Fruit fly (Drosophila melanogaster) whole organism, embryonic: ENCODE results near the gene CG4914.

ENCODE experiments used
- Awh ChIP-seq: fragments of 200-800 bp; sonication (Bioruptor generic); IDR thresholded peaks from 2 replicates; pipeline ENCODE4, ENCODE4 v1.3.6; 2022; ENCODE audit warnings: missing biosample characterization, missing genetic modification characterization
- CG10366 ChIP-seq: fragments of 200-800 bp; sonication (Bioruptor generic); IDR thresholded peaks from 2 replicates; pipeline ENCODE4 v1.3.6; 2022; ENCODE audit warnings: missing biosample characterization, missing genetic modification characterization
- CG10431 ChIP-seq: fragments of 200-800 bp; sonication (Bioruptor generic); optimal IDR thresholded peaks from 3 replicates; lab custom pipeline; 2018; ENCODE audit warnings: missing biosample characterization, mild to moderate bottlenecking, missing genetic modification characterization
- CG15269 ChIP-seq: fragments of 200-800 bp; sonication (Bioruptor generic); optimal IDR thresholded peaks from 2 replicates; lab custom pipeline; 2018; ENCODE audit warnings: missing biosample characterization, mild to moderate bottlenecking, missing genetic modification characterization, moderate library complexity
- CG15479 ChIP-seq: fragments of 200-800 bp; sonication (Bioruptor generic); optimal IDR thresholded peaks from 3 replicates; lab custom pipeline; 2019; ENCODE audit warnings: missing biosample characterization, mild to moderate bottlenecking, missing genetic modification characterization, moderate library complexity
- CG2129 ChIP-seq: fragments of 200-800 bp; sonication (Bioruptor generic); IDR thresholded peaks from 2 replicates; pipeline ENCODE4 v1.3.6; 2022; ENCODE audit warnings: missing biosample characterization, missing genetic modification characterization; ENCODE audit not compliant: partially characterized antibody
- CG2199 ChIP-seq: fragments of 200-800 bp; sonication (Bioruptor generic); IDR thresholded peaks from 3 replicates; pipeline ENCODE4 v1.3.6; 2022; ENCODE audit warnings: missing biosample characterization, missing genetic modification characterization
- CG31224 ChIP-seq: fragments of 200-800 bp; sonication (Bioruptor generic); IDR thresholded peaks from 2 replicates; pipeline ENCODE4 v1.3.6; 2022; ENCODE audit warnings: missing biosample characterization, missing genetic modification characterization
- CG31365 ChIP-seq: fragments of 200-800 bp; sonication (Bioruptor generic); optimal IDR thresholded peaks from 2 replicates; lab custom pipeline; 2018; ENCODE audit warnings: missing biosample characterization, mild to moderate bottlenecking, missing genetic modification characterization
- CG4360 ChIP-seq: fragments of 200-800 bp; sonication (Bioruptor generic); IDR thresholded peaks from 2 replicates; pipeline ENCODE4 v1.3.6; 2022; ENCODE audit warnings: missing biosample characterization, missing genetic modification characterization
- CG7556 ChIP-seq: fragments of 200-800 bp; sonication (Bioruptor generic); optimal IDR thresholded peaks from 2 replicates; lab custom pipeline; 2017; ENCODE audit warnings: missing biosample characterization, mild to moderate bottlenecking, missing genetic modification characterization
- CG8924 ChIP-seq: fragments of 200-800 bp; optimal IDR thresholded peaks from 3 replicates; lab custom pipeline; 2019; ENCODE audit warnings: missing biosample characterization, mild to moderate bottlenecking, missing genetic modification characterization, moderate library complexity
- D ChIP-seq, 2 experiments: fragments of 200-800 bp in 1 of 2; fragments of >200 bp in 1 of 2; sonication (Bioruptor generic) in 1 of 2; optimal IDR thresholded peaks; 2 replicates in 1 of 2; 3 replicates in 1 of 2; lab custom pipeline; 2017; ENCODE audit warnings: mild to moderate bottlenecking in 1 of 2, missing biosample characterization in 1 of 2, missing genetic modification characterization in 1 of 2, missing genetic modification reagents in 1 of 2
- GATAe ChIP-seq: fragments of 200-800 bp; sonication (Bioruptor generic); conservative IDR thresholded peaks from 2 replicates; pipeline ENCODE4 v1.3.6; 2022; ENCODE audit warnings: missing biosample characterization, missing genetic modification characterization
- H2.0 ChIP-seq: fragments of 200-800 bp; sonication (Bioruptor generic); IDR thresholded peaks from 2 replicates; pipeline ENCODE4 v1.3.6; 2022; ENCODE audit warnings: missing biosample characterization, missing genetic modification characterization
- Kr ChIP-seq: fragments of 200-800 bp; sonication (Bioruptor generic); optimal IDR thresholded peaks from 2 replicates; lab custom pipeline; 2017; ENCODE audit warnings: missing biosample characterization, mild to moderate bottlenecking, missing genetic modification characterization
- Mrtf ChIP-seq: fragments of 200-800 bp; sonication (Bioruptor generic); IDR thresholded peaks from 3 replicates; pipeline ENCODE4 v1.3.6; 2022; ENCODE audit warnings: missing biosample characterization, missing genetic modification characterization
- NFAT ChIP-seq: fragments of 200-800 bp; sonication (Bioruptor generic); IDR thresholded peaks from 2 replicates; pipeline ENCODE4 v1.3.6; 2022; ENCODE audit warnings: missing biosample characterization, missing genetic modification characterization
- Ssrp ChIP-seq: fragments of 200-800 bp; sonication (Bioruptor generic); optimal IDR thresholded peaks from 2 replicates; lab custom pipeline; 2018; ENCODE audit warnings: missing biosample characterization, mild to moderate bottlenecking, missing genetic modification characterization, moderate library complexity
- Stat92E ChIP-seq, 3 experiments: fragments of >200 bp in 2 of 3; fragments of 200-800 bp in 1 of 3; sonication (Bioruptor generic) in 1 of 3; optimal IDR thresholded peaks; 2 replicates each; lab custom pipeline; 2017 to 2019; ENCODE audit warnings: missing biosample characterization in 3 of 3, missing genetic modification characterization in 3 of 3, mild to moderate bottlenecking in 1 of 3, moderate library complexity in 1 of 3
- bsh ChIP-seq, 2 experiments: fragments of 200-800 bp; sonication (Bioruptor generic); optimal IDR thresholded peaks; 2 replicates each; lab custom pipeline; 2017 to 2018; ENCODE audit warnings: mild to moderate bottlenecking in 2 of 2, missing biosample characterization in 2 of 2, missing genetic modification characterization in 2 of 2, moderate library complexity in 1 of 2
- cad ChIP-seq: fragments of >200 bp; optimal IDR thresholded peaks from 2 replicates; lab custom pipeline; 2017; ENCODE audit warnings: missing biosample characterization, missing genetic modification characterization
- cg ChIP-seq: fragments of 200-800 bp; sonication (Bioruptor generic); optimal IDR thresholded peaks from 3 replicates; lab custom pipeline; 2019; ENCODE audit warnings: missing biosample characterization, mild to moderate bottlenecking, missing genetic modification characterization, moderate library complexity
- crol ChIP-seq: fragments of 200-800 bp; sonication (Bioruptor generic); IDR thresholded peaks from 2 replicates; pipeline ENCODE4 v1.3.6; 2022; ENCODE audit warnings: missing biosample characterization, missing genetic modification characterization
- gce ChIP-seq: fragments of 200-800 bp; sonication (Bioruptor generic); IDR thresholded peaks from 3 replicates; pipeline ENCODE4 v1.3.6; 2022; ENCODE audit warnings: missing biosample characterization, missing genetic modification characterization
- gem ChIP-seq: fragments of 200-800 bp; sonication (Bioruptor generic); optimal IDR thresholded peaks from 2 replicates; lab custom pipeline; 2019; ENCODE audit warnings: missing biosample characterization, mild to moderate bottlenecking, missing genetic modification characterization, moderate library complexity
- gt ChIP-seq: fragments of 200-800 bp; sonication (Bioruptor generic); IDR thresholded peaks from 2 replicates; pipeline ENCODE4 v1.3.6; 2022; ENCODE audit warnings: missing biosample characterization, missing genetic modification characterization
- h ChIP-seq: fragments of >200 bp; optimal IDR thresholded peaks from 2 replicates; lab custom pipeline; 2017
- ham ChIP-seq: fragments of 200-800 bp; sonication (Bioruptor generic); IDR thresholded peaks from 2 replicates; pipeline ENCODE4 v1.3.6; 2022; ENCODE audit warnings: missing biosample characterization, missing genetic modification characterization
- insv ChIP-seq, 2 experiments: fragments of 200-800 bp; sonication (Bioruptor generic); optimal IDR thresholded peaks; 3 replicates each; lab custom pipeline; 2016 to 2018; ENCODE audit warnings: missing biosample characterization in 2 of 2, missing genetic modification characterization in 2 of 2
- kni ChIP-seq: fragments of 200-800 bp; sonication (Bioruptor generic); optimal IDR thresholded peaks from 3 replicates; lab custom pipeline; 2017; ENCODE audit warnings: mild to moderate bottlenecking, missing biosample characterization, missing genetic modification reagents, missing genetic modification characterization
- mld ChIP-seq: fragments of 200-800 bp; sonication (Bioruptor generic); IDR thresholded peaks from 3 replicates; pipeline ENCODE4 v1.3.6; 2022; ENCODE audit warnings: missing biosample characterization, missing genetic modification characterization; ENCODE audit not compliant: partially characterized antibody
- pros ChIP-seq: fragments of 200-800 bp; sonication (Bioruptor generic); optimal IDR thresholded peaks from 3 replicates; lab custom pipeline; 2019; ENCODE audit warnings: missing biosample characterization, mild to moderate bottlenecking, missing genetic modification characterization, moderate library complexity
- pum ChIP-seq: fragments of 200-800 bp; sonication (Bioruptor generic); optimal IDR thresholded peaks from 2 replicates; lab custom pipeline; 2016; ENCODE audit warnings: missing biosample characterization, missing genetic modification characterization
- rib ChIP-seq: fragments of 200-800 bp; sonication (Bioruptor generic); IDR thresholded peaks from 2 replicates; pipeline ENCODE4 v1.3.6; 2022; ENCODE audit warnings: missing biosample characterization, missing genetic modification characterization
- salm ChIP-seq: fragments of 200-800 bp; sonication (Bioruptor generic); optimal IDR thresholded peaks from 2 replicates; lab custom pipeline; 2018; ENCODE audit warnings: missing biosample characterization, mild to moderate bottlenecking, missing genetic modification characterization
- schlank ChIP-seq: fragments of 200-800 bp; sonication (Bioruptor generic); optimal IDR thresholded peaks from 2 replicates; lab custom pipeline; 2018; ENCODE audit warnings: missing biosample characterization, mild to moderate bottlenecking, missing genetic modification characterization
- scrt ChIP-seq: fragments of 200-800 bp; sonication (Bioruptor generic); optimal IDR thresholded peaks from 2 replicates; lab custom pipeline; 2018; ENCODE audit warnings: missing biosample characterization, mild to moderate bottlenecking, missing genetic modification characterization, moderate library complexity
- slou ChIP-seq: fragments of 200-800 bp; sonication (Bioruptor generic); optimal IDR thresholded peaks from 3 replicates; lab custom pipeline; 2016; ENCODE audit warnings: missing biosample characterization, missing genetic modification characterization
- slp2 ChIP-seq: fragments of 200-800 bp; sonication (Bioruptor generic); optimal IDR thresholded peaks from 2 replicates; lab custom pipeline; 2016; ENCODE audit warnings: missing biosample characterization, missing genetic modification characterization
- so ChIP-seq: fragments of 200-800 bp; sonication (Bioruptor generic); IDR thresholded peaks from 3 replicates; pipeline ENCODE4 v1.3.6; 2022; ENCODE audit warnings: missing biosample characterization, missing genetic modification characterization
- tio ChIP-seq: fragments of 200-800 bp; sonication (Bioruptor generic); optimal IDR thresholded peaks from 2 replicates; lab custom pipeline; 2017; ENCODE audit warnings: missing biosample characterization, missing genetic modification characterization, inconsistent platforms
- tll ChIP-seq, 2 experiments: fragments of 200-800 bp in 1 of 2; fragments of >200 bp in 1 of 2; sonication (Bioruptor generic) in 1 of 2; optimal IDR thresholded peaks; 2 replicates each; lab custom pipeline; 2017 to 2019; ENCODE audit warnings: missing biosample characterization in 2 of 2, missing genetic modification characterization in 2 of 2, mild to moderate bottlenecking in 1 of 2, moderate library complexity in 1 of 2
- ttk ChIP-seq: fragments of 200-800 bp; sonication (Bioruptor generic); IDR thresholded peaks from 2 replicates; pipeline ENCODE4 v2.1.2; 2022; ENCODE audit warnings: missing biosample characterization, missing genetic modification characterization
- twi ChIP-seq: fragments of 200-800 bp; optimal IDR thresholded peaks from 2 replicates; lab custom pipeline; 2019; ENCODE audit warnings: missing biosample characterization, mild to moderate bottlenecking, missing genetic modification characterization, moderate library complexity
- zen ChIP-seq: fragments of 200-800 bp; sonication (Bioruptor generic); optimal IDR thresholded peaks from 3 replicates; lab custom pipeline; 2018; ENCODE audit warnings: missing biosample characterization, mild to moderate bottlenecking, missing genetic modification characterization, moderate library complexity
- zf30C ChIP-seq: fragments of 200-800 bp; sonication (Bioruptor generic); optimal IDR thresholded peaks from 3 replicates; lab custom pipeline; 2018; ENCODE audit warnings: missing biosample characterization, mild to moderate bottlenecking, missing genetic modification characterization

CG4914 gene

dm6 chr3L:14643692-14644091, 34.3 kb downstream of the CG4914 start:
- TF ChIP-seq Kr (GFP tag; lab: Kevin White, UChicago) (peak; percentile 81), D (optimal IDR thresholded peaks at IDR 0.05; lab: Kevin White, UChicago) (peak; percentile 74), D (GFP tag; optimal IDR thresholded peaks at IDR 0.05; lab: Kevin White, UChicago) (no peak), CG15269 (peak; percentile 35), CG15479 (GFP tag; lab: Kevin White, UChicago) (peak; percentile 34), CG4360 (GFP tag; lab: Robert Waterston, UW) (peak; percentile 63), twi (peak; percentile 81), tll (GFP tag; optimal IDR thresholded peaks at IDR 0.05; lab: Kevin White, UChicago) (peak in 1 of 2 experiments; percentile 100), CG2199 (0 out of 3 replicates have a peak, but pooled peaks have one; percentile 18), H2.0 (GFP tag; lab: Robert Waterston, UW) (no peak), gem (tag; lab: Kevin White, UChicago) (no peak), Ssrp (tag; lab: Kevin White, UChicago) (no peak), bsh (GFP tag; optimal IDR thresholded peaks at IDR 0.05; lab: Kevin White, UChicago) (no peak), kni (GFP tag; lab: Kevin White, UChicago) (peak; percentile 82), Stat92E (GFP tag; optimal IDR thresholded peaks at IDR 0.05; lab: Kevin White, UChicago) (peak in 1 of 3 experiments; percentile 95), CG10366 (GFP tag; lab: Robert Waterston, UW) (no peak), crol (peak; percentile 35; the same call in 1 of the 2 replicates), cg (GFP tag; lab: Kevin White, UChicago) (peak; percentile 44), pros (GFP tag; lab: Kevin White, UChicago) (peak; percentile 70), CG10431 (GFP tag; lab: Kevin White, UChicago) (peak; percentile 81), slp2 (no peak), CG31224 (GFP tag; lab: Robert Waterston, UW) (no peak), so (0 out of 3 replicates have a peak, but pooled peaks have one; percentile 22), zen (tag; lab: Kevin White, UChicago) (peak; percentile 57)

- TF ChIP-seq gce (GFP tag; lab: Robert Waterston, UW) (no peak), ham (no peak), rib (GFP tag; lab: Robert Waterston, UW) (no peak), CG31365 (tag; lab: Kevin White, UChicago) (no peak), h (no peak), zf30C (no peak), Awh (no peak), scrt (GFP tag; lab: Kevin White, UChicago) (no peak), schlank (tag; lab: Kevin White, UChicago) (no peak), ttk (GFP tag; lab: Robert Waterston, UW) (no peak), pum (GFP tag; lab: Kevin White, UChicago) (no peak), salm (tag; lab: Kevin White, UChicago) (no peak), CG7556 (GFP tag; lab: Kevin White, UChicago) (no peak), mld (GFP tag; lab: Robert Waterston, UW) (no peak)
These were observed 35.1 kb downstream of the CG4914 start for dm6 chr3L:14642820-14643219.

dm6 chr3L:14641969-14642485, 35.9 kb downstream of the CG4914 start:
- TF ChIP-seq cad = peak; percentile 79
- peak; percentile 39 for TF ChIP-seq pros (GFP tag; lab: Kevin White, UChicago)
- TF ChIP-seq D (optimal IDR thresholded peaks at IDR 0.05; lab: Kevin White, UChicago) = peak; percentile 85
- no peak for TF ChIP-seq D (GFP tag; optimal IDR thresholded peaks at IDR 0.05; lab: Kevin White, UChicago)
- TF ChIP-seq CG8924 = no peak
- TF ChIP-seq tll (GFP tag; optimal IDR thresholded peaks at IDR 0.05; lab: Kevin White, UChicago) = peak in 1 of 2 experiments; percentile 95
- TF ChIP-seq CG2129 (GFP tag; lab: Robert Waterston, UW) = no peak
- peak; percentile 44 for TF ChIP-seq kni (GFP tag; lab: Kevin White, UChicago)
- no peak for TF ChIP-seq NFAT (GFP tag; lab: Robert Waterston, UW)
- TF ChIP-seq insv (GFP tag; optimal IDR thresholded peaks at IDR 0.05; lab: Kevin White, UChicago) = peak in 1 of 2 experiments; percentile 2
- TF ChIP-seq GATAe = no peak
- 0 out of 3 replicates have a peak, but pooled peaks have one; percentile 22 for TF ChIP-seq CG2199
- TF ChIP-seq Kr (GFP tag; lab: Kevin White, UChicago) = peak; percentile 36
- no peak for TF ChIP-seq Mrtf (GFP tag; lab: Robert Waterston, UW)
- TF ChIP-seq tio = no peak
- TF ChIP-seq gt = no peak
- TF ChIP-seq slou = no peak
